Worm (Caenorhabditis elegans) whole organism, L4 larva: Measurements from ENCODE around the gene lhpp-1.
A peak's percentile ranks its signal among the peaks of the same experiment; 100 is the strongest.

Source experiments
- F26F4.8 ChIP-seq: fragments of 200-800 bp; sonication (Bioruptor generic); conservative IDR thresholded peaks from 2 replicates; pipeline ENCODE4 v1.3.6; 2022; ENCODE audit warnings: missing genetic modification characterization, missing compliant biosample characterization
- F37D6.2 ChIP-seq: sonication (generic microtip); optimal IDR thresholded peaks from 2 replicates; lab custom pipeline; 2016; ENCODE audit warnings: mild to moderate bottlenecking, missing genetic modification characterization, missing compliant biosample characterization
- F49E8.2 ChIP-seq: sonication (generic microtip); optimal IDR thresholded peaks from 2 replicates; lab custom pipeline; 2016; ENCODE audit warnings: missing compliant biosample characterization, mild to moderate bottlenecking, missing genetic modification characterization, borderline replicate concordance
- T26A8.4 ChIP-seq: fragments of 200-800 bp; sonication (Bioruptor generic); IDR thresholded peaks from 2 replicates; pipeline ENCODE4 v1.3.6; 2022; ENCODE audit warnings: missing genetic modification characterization, missing compliant biosample characterization
- Y48G9A.11 ChIP-seq: fragments of 200-800 bp; sonication (Bioruptor generic); IDR thresholded peaks from 2 replicates; pipeline ENCODE4 v1.3.6; 2022; ENCODE audit warnings: missing genetic modification reagents, missing genetic modification characterization, missing compliant biosample characterization
- aha-1 ChIP-seq: fragments of 150-350 bp; peaks from one replicate; lab custom pipeline; 2014; ENCODE audit warnings: missing biosample characterization, missing genetic modification characterization
- ama-1 ChIP-seq: fragments of 150-350 bp; optimal IDR thresholded peaks from 2 replicates; lab custom pipeline; 2014; ENCODE audit warnings: inconsistent platforms, mixed read lengths
- arid-1 ChIP-seq: fragments of 200-800 bp; sonication (Bioruptor generic); conservative IDR thresholded peaks from 2 replicates; pipeline ENCODE4 v1.3.6; 2022; ENCODE audit warnings: missing genetic modification reagents, missing genetic modification characterization, missing compliant biosample characterization
- attf-4 ChIP-seq: sonication (generic microtip); optimal IDR thresholded peaks from 3 replicates; lab custom pipeline; 2017; ENCODE audit warnings: missing biosample characterization, missing genetic modification characterization
- ceh-28 ChIP-seq: fragments of 150-350 bp; optimal IDR thresholded peaks from 2 replicates; lab custom pipeline; 2014; ENCODE audit warnings: missing biosample characterization, missing genetic modification reagents, missing genetic modification characterization
- ceh-32 ChIP-seq: sonication (generic microtip); optimal IDR thresholded peaks from 2 replicates; lab custom pipeline; 2016; ENCODE audit warnings: mild to moderate bottlenecking, missing genetic modification characterization, missing compliant biosample characterization; ENCODE audit not compliant: poor library complexity
- ceh-62 ChIP-seq: sonication (generic microtip); optimal IDR thresholded peaks from 2 replicates; lab custom pipeline; 2017; ENCODE audit warnings: missing biosample characterization, missing genetic modification characterization
- ctbp-1 ChIP-seq: fragments of 200-800 bp; sonication (Bioruptor generic); IDR thresholded peaks from 2 replicates; pipeline ENCODE4 v1.3.6; 2022; ENCODE audit warnings: missing genetic modification reagents, missing genetic modification characterization, missing compliant biosample characterization
- daf-12 ChIP-seq: fragments of 150-350 bp; optimal IDR thresholded peaks from 2 replicates; lab custom pipeline; 2014; ENCODE audit warnings: missing biosample characterization, missing genetic modification reagents, missing genetic modification characterization
- daf-16 ChIP-seq, 3 experiments: sonication (generic microtip); optimal IDR thresholded peaks; 2 replicates each; lab custom pipeline; 2016 to 2017; ENCODE audit warnings: missing genetic modification characterization in 3 of 3, missing genetic modification reagents in 3 of 3, mild to moderate bottlenecking in 2 of 3, missing compliant biosample characterization in 2 of 3, missing biosample characterization in 1 of 3, moderate library complexity in 1 of 3
- dmd-6 ChIP-seq: fragments of 200-800 bp; sonication (Bioruptor generic); IDR thresholded peaks from 2 replicates; pipeline ENCODE4 v1.3.6; 2022; ENCODE audit warnings: missing genetic modification reagents, missing genetic modification characterization, missing compliant biosample characterization
- dmd-8 ChIP-seq: fragments of 200-800 bp; sonication (Bioruptor generic); IDR thresholded peaks from 2 replicates; pipeline ENCODE4 v1.3.6; 2022; ENCODE audit warnings: missing genetic modification characterization, missing compliant biosample characterization
- dpl-1 ChIP-seq: fragments of 150-350 bp; optimal IDR thresholded peaks from 2 replicates; lab custom pipeline; 2014; ENCODE audit warnings: missing biosample characterization, missing genetic modification reagents, missing genetic modification characterization
- duxl-1 ChIP-seq: sonication (generic microtip); optimal IDR thresholded peaks from 2 replicates; lab custom pipeline; 2016; ENCODE audit warnings: mild to moderate bottlenecking, missing genetic modification characterization, moderate library complexity, missing compliant biosample characterization; ENCODE audit not compliant: poor library complexity
- dve-1 ChIP-seq: sonication (generic microtip); optimal IDR thresholded peaks from 2 replicates; lab custom pipeline; 2017; ENCODE audit warnings: antibody characterized with exemption, mild to moderate bottlenecking, missing genetic modification characterization, missing compliant biosample characterization; ENCODE audit not compliant: insufficient read depth
- egl-27 ChIP-seq: sonication (generic microtip); optimal IDR thresholded peaks from 3 replicates; lab custom pipeline; 2017; ENCODE audit warnings: missing biosample characterization, missing genetic modification reagents, missing genetic modification characterization
- egl-43 ChIP-seq: fragments of 200-800 bp; sonication (Bioruptor generic); IDR thresholded peaks from 2 replicates; pipeline ENCODE4 v1.3.6; 2022; ENCODE audit warnings: missing genetic modification reagents, missing genetic modification characterization, missing compliant biosample characterization
- hif-1 ChIP-seq, 2 experiments: sonication (generic microtip); optimal IDR thresholded peaks; 2 replicates each; lab custom pipeline; 2016 to 2017; ENCODE audit warnings: missing compliant biosample characterization in 2 of 2, missing genetic modification characterization in 2 of 2, missing genetic modification reagents in 2 of 2, missing genotype in 2 of 2, mild to moderate bottlenecking in 1 of 2
- hmg-1.1 ChIP-seq: fragments of 200-800 bp; sonication (Bioruptor generic); IDR thresholded peaks from 2 replicates; pipeline ENCODE4 v1.3.6; 2022; ENCODE audit warnings: missing genetic modification reagents, missing genetic modification characterization, missing compliant biosample characterization
- lin-29 ChIP-seq: fragments of 200-800 bp; sonication (Bioruptor generic); IDR thresholded peaks from 2 replicates; pipeline ENCODE4 v1.3.6; 2022; ENCODE audit warnings: missing genetic modification reagents, missing genetic modification characterization, missing compliant biosample characterization
- lin-39 ChIP-seq: fragments of 150-350 bp; optimal IDR thresholded peaks from 2 replicates; lab custom pipeline; 2014; ENCODE audit warnings: missing biosample characterization, missing genetic modification reagents, missing genetic modification characterization
- lsy-2 ChIP-seq, 2 experiments: fragments of 150-350 bp in 1 of 2; sonication (generic microtip) in 1 of 2; optimal IDR thresholded peaks; 2 replicates each; lab custom pipeline; 2014 to 2017; ENCODE audit warnings: missing biosample characterization in 2 of 2, missing genetic modification characterization in 2 of 2
- mdl-1 ChIP-seq, 2 experiments: fragments of 150-350 bp in 1 of 2; sonication (generic microtip) in 1 of 2; optimal IDR thresholded peaks; 2 replicates each; lab custom pipeline; 2014 to 2017; ENCODE audit warnings: missing biosample characterization in 2 of 2, missing genetic modification characterization in 2 of 2
- mxl-2 ChIP-seq: fragments of 200-800 bp; sonication (Bioruptor generic); conservative IDR thresholded peaks from 2 replicates; pipeline ENCODE4 v1.3.6; 2022; ENCODE audit warnings: missing genetic modification reagents, missing genetic modification characterization, missing compliant biosample characterization
- nhr-10 ChIP-seq: fragments of 150-350 bp; optimal IDR thresholded peaks from 2 replicates; lab custom pipeline; 2014; ENCODE audit warnings: missing biosample characterization, missing genetic modification characterization
- nhr-237 ChIP-seq: sonication (generic microtip); optimal IDR thresholded peaks from 2 replicates; lab custom pipeline; 2017; ENCODE audit warnings: missing biosample characterization, missing genetic modification characterization
- nhr-25 ChIP-seq: sonication (generic microtip); optimal IDR thresholded peaks from 2 replicates; lab custom pipeline; 2017; ENCODE audit warnings: missing genetic modification characterization, mild to moderate bottlenecking, missing compliant biosample characterization, antibody characterized with exemption, moderate library complexity, borderline replicate concordance; ENCODE audit not compliant: insufficient read depth
- nhr-28 ChIP-seq: fragments of 150-350 bp; optimal IDR thresholded peaks from 2 replicates; lab custom pipeline; 2014; ENCODE audit warnings: missing biosample characterization, missing genetic modification characterization
- nhr-41 ChIP-seq: fragments of 200-800 bp; sonication (Bioruptor generic); IDR thresholded peaks from 2 replicates; pipeline ENCODE4 v1.3.6; 2022; ENCODE audit warnings: missing genetic modification reagents, missing genetic modification characterization, missing compliant biosample characterization
- nhr-42 ChIP-seq: fragments of 200-800 bp; sonication (Bioruptor generic); IDR thresholded peaks from 2 replicates; pipeline ENCODE4 v1.3.6; 2022; ENCODE audit warnings: missing genetic modification characterization, missing compliant biosample characterization
- nhr-77 ChIP-seq: fragments of 150-350 bp; optimal IDR thresholded peaks from 2 replicates; lab custom pipeline; 2014; ENCODE audit warnings: missing biosample characterization, missing genetic modification characterization
- pha-4 ChIP-seq, 2 experiments: fragments of 150-350 bp in 1 of 2; fragments of 200-800 bp in 1 of 2; sonication (Bioruptor generic) in 1 of 2; IDR thresholded peaks in 1 of 2; optimal IDR thresholded peaks in 1 of 2; 2 replicates each; pipeline versions ENCODE4 v1.3.6 to Lab custom; 2014 to 2022; ENCODE audit warnings: missing genetic modification characterization in 2 of 2, missing genetic modification reagents in 2 of 2, missing biosample characterization in 1 of 2, missing compliant biosample characterization in 1 of 2
- pqm-1 ChIP-seq: sonication (generic microtip); optimal IDR thresholded peaks from 2 replicates; lab custom pipeline; 2017; ENCODE audit warnings: missing biosample characterization, missing genetic modification characterization
- tra-1 ChIP-seq: fragments of 200-800 bp; sonication (Bioruptor generic); IDR thresholded peaks from 2 replicates; pipeline ENCODE4 v1.3.6; 2022; ENCODE audit warnings: missing genetic modification reagents, missing genetic modification characterization, missing compliant biosample characterization
- unc-130 ChIP-seq: sonication (generic microtip); optimal IDR thresholded peaks from 2 replicates; lab custom pipeline; 2016; ENCODE audit warnings: missing genetic modification reagents, missing genetic modification characterization, missing compliant biosample characterization
- unc-39 ChIP-seq: sonication (generic microtip); optimal IDR thresholded peaks from 2 replicates; lab custom pipeline; 2017; ENCODE audit warnings: missing biosample characterization, missing genetic modification characterization
- zfp-3 ChIP-seq: fragments of 200-800 bp; sonication (Bioruptor generic); conservative IDR thresholded peaks from 2 replicates; pipeline ENCODE4 v1.3.6; 2022; ENCODE audit warnings: missing genetic modification reagents, missing genetic modification characterization, missing compliant biosample characterization
- zip-11 ChIP-seq: fragments of 200-800 bp; sonication (Bioruptor generic); IDR thresholded peaks from 2 replicates; pipeline ENCODE4 v1.3.6; 2022; ENCODE audit warnings: missing genetic modification characterization, missing compliant biosample characterization
- zip-2 ChIP-seq: fragments of 150-350 bp; optimal IDR thresholded peaks from 2 replicates; lab custom pipeline; 2014; ENCODE audit warnings: missing biosample characterization, missing genetic modification characterization
- ztf-7 ChIP-seq: fragments of 150-350 bp; optimal IDR thresholded peaks from 2 replicates; lab custom pipeline; 2014; ENCODE audit warnings: missing biosample characterization, missing genetic modification characterization

lhpp-1 gene

DNA sequence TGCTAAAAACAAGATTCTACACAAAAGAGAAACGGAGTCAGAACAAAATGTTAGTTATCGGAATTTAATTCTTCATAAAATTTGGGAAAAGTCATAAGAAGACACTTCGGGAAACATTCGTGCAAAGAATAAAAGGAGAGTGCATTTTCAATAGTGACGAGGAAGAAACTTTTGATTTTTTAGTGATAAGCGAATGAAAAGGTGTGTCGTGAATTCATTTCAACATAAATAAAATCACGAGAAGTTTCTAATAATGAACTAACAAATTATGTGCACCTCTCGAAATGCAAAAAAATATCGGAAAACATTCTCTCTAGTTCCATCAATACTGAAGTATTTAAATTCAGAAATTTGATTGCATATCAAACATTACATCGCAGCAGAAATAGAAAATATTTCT lies 35.6 kb downstream of the lhpp-1 start:
- TF ChIP-seq F37D6.2 (tag; lab: Kevin White, UChicago) (no peak), arid-1 (GFP tag; lab: Robert Waterston, UW) (no peak), ctbp-1 (GFP tag; lab: Robert Waterston, UW) (no peak), lin-39 (tag; lab: Kevin White, UChicago) (no peak), pqm-1 (peak; percentile 60), nhr-237 (tag; lab: Kevin White, UChicago) (no peak), daf-16 (GFP tag; optimal IDR thresholded peaks at IDR 0.05; lab: Kevin White, UChicago) (no peak), daf-16 (tag; optimal IDR thresholded peaks at IDR 0.05; lab: Kevin White, UChicago) (peak; percentile 73), T26A8.4 (no peak), dpl-1 (GFP tag; lab: Kevin White, UChicago) (no peak), unc-39 (tag; lab: Kevin White, UChicago) (no peak), zfp-3 (GFP tag; lab: Robert Waterston, UW) (no peak), dmd-8 (GFP tag; lab: Robert Waterston, UW) (no peak), ama-1 (lab: Kevin White, UChicago) (no peak), egl-27 (tag; lab: Kevin White, UChicago) (no peak), dmd-6 (peak; percentile 51), ztf-7 (tag; lab: Kevin White, UChicago) (no peak), nhr-77 (peak; percentile 41), zip-2 (tag; lab: Kevin White, UChicago) (no peak), zip-11 (GFP tag; lab: Robert Waterston, UW) (no peak), hif-1 (tag; optimal IDR thresholded peaks at IDR 0.05; lab: Kevin White, UChicago) (no peak), nhr-42 (no peak), mdl-1 (tag; optimal IDR thresholded peaks at IDR 0.05; lab: Kevin White, UChicago) (no peak), ceh-28 (no peak), ceh-32 (tag; lab: Kevin White, UChicago) (no peak), duxl-1 (tag; lab: Kevin White, UChicago) (no peak), F49E8.2 (tag; lab: Kevin White, UChicago) (no peak), F26F4.8 (no peak), nhr-25 (tag; lab: Kevin White, UChicago) (no peak), daf-12 (tag; lab: Kevin White, UChicago) (no peak), ceh-62 (tag; lab: Kevin White, UChicago) (no peak), nhr-28 (tag; lab: Kevin White, UChicago) (peak; percentile 67), lsy-2 (tag; optimal IDR thresholded peaks at IDR 0.05; lab: Kevin White, UChicago) (no peak), egl-43 (no peak), nhr-10 (no peak), attf-4 (no peak), lin-29 (GFP tag; lab: Robert Waterston, UW) (no peak), dve-1 (peak; percentile 26), aha-1 (tag; lab: Kevin White, UChicago) (no peak), tra-1 (GFP tag; lab: Robert Waterston, UW) (no peak), nhr-41 (no peak), hmg-1.1 (GFP tag; lab: Robert Waterston, UW) (no peak), Y48G9A.11 (GFP tag; lab: Robert Waterston, UW) (no peak), mxl-2 (GFP tag; lab: Robert Waterston, UW) (no peak), unc-130 (no peak), pha-4 (GFP tag; IDR thresholded peaks at IDR 0.05; lab: Robert Waterston, UW) (no peak), pha-4 (tag; optimal IDR thresholded peaks at IDR 0.05; lab: Kevin White, UChicago) (no peak)
- TF ChIP-seq, all 104 proteins: peak for 6
